Fruit fly (Drosophila melanogaster) whole organism, embryonic: ENCODE results near the gene niki.

ENCODE experiments used
- Atf3 ChIP-seq: fragments of 200-800 bp; sonication (Bioruptor generic); optimal IDR thresholded peaks from 3 replicates; lab custom pipeline; 2016; ENCODE audit warnings: missing biosample characterization, missing genetic modification characterization
- Atf6 ChIP-seq: fragments of 200-800 bp; sonication (Bioruptor generic); IDR thresholded peaks from 2 replicates; pipeline ENCODE4 v1.3.6; 2022; ENCODE audit warnings: missing biosample characterization, missing genetic modification characterization
- CG10321 ChIP-seq: fragments of 200-800 bp; sonication (Bioruptor generic); IDR thresholded peaks from 2 replicates; pipeline ENCODE4 v1.3.6; 2022; ENCODE audit warnings: missing biosample characterization, missing genetic modification characterization
- CG10431 ChIP-seq: fragments of 200-800 bp; sonication (Bioruptor generic); optimal IDR thresholded peaks from 3 replicates; lab custom pipeline; 2018; ENCODE audit warnings: missing biosample characterization, mild to moderate bottlenecking, missing genetic modification characterization
- CG12104 ChIP-seq: fragments of 200-800 bp; sonication (Bioruptor generic); optimal IDR thresholded peaks from 3 replicates; lab custom pipeline; 2016; ENCODE audit warnings: missing biosample characterization, missing genetic modification characterization
- CG13296 ChIP-seq: fragments of 200-800 bp; sonication (Bioruptor generic); optimal IDR thresholded peaks from 3 replicates; lab custom pipeline; 2018; ENCODE audit warnings: missing biosample characterization, mild to moderate bottlenecking, missing genetic modification characterization
- CG1602 ChIP-seq: fragments of 200-800 bp; sonication (Bioruptor generic); optimal IDR thresholded peaks from 3 replicates; lab custom pipeline; 2016; ENCODE audit warnings: missing biosample characterization, missing genetic modification characterization
- CG16813 ChIP-seq: fragments of 200-800 bp; sonication (Bioruptor generic); IDR thresholded peaks from 3 replicates; pipeline ENCODE4 v1.3.6; 2022; ENCODE audit warnings: missing biosample characterization, missing genetic modification characterization; ENCODE audit not compliant: partially characterized antibody
- CG17328 ChIP-seq: fragments of 200-800 bp; sonication (Bioruptor generic); IDR thresholded peaks from 2 replicates; pipeline ENCODE4 v1.3.6; 2022; ENCODE audit warnings: missing biosample characterization, missing genetic modification characterization
- CG17802 ChIP-seq: fragments of 200-800 bp; sonication (Bioruptor generic); optimal IDR thresholded peaks from 2 replicates; lab custom pipeline; 2018; ENCODE audit warnings: missing biosample characterization, mild to moderate bottlenecking, missing genetic modification characterization, moderate library complexity
- CG1792 ChIP-seq: fragments of 200-800 bp; sonication (Bioruptor generic); optimal IDR thresholded peaks from 2 replicates; lab custom pipeline; 2016; ENCODE audit warnings: missing biosample characterization, missing genetic modification characterization
- CG18011 ChIP-seq: fragments of 200-800 bp; sonication (Bioruptor generic); optimal IDR thresholded peaks from 2 replicates; lab custom pipeline; 2017; ENCODE audit warnings: missing biosample characterization, missing genetic modification characterization, mild to moderate bottlenecking, moderate library complexity, missing genotype
- CG2875 ChIP-seq: fragments of 200-800 bp; sonication (Bioruptor generic); optimal IDR thresholded peaks from 2 replicates; lab custom pipeline; 2017; ENCODE audit warnings: missing biosample characterization, mild to moderate bottlenecking, missing genetic modification characterization, missing genetic modification reagents
- CG42726 ChIP-seq: fragments of 200-800 bp; sonication (Bioruptor generic); IDR thresholded peaks from 2 replicates; pipeline ENCODE4 v1.3.6; 2022; ENCODE audit warnings: missing biosample characterization, missing genetic modification characterization; ENCODE audit not compliant: partially characterized antibody
- CG4617 ChIP-seq: fragments of 200-800 bp; sonication (Bioruptor generic); optimal IDR thresholded peaks from 3 replicates; lab custom pipeline; 2016; ENCODE audit warnings: missing biosample characterization, missing genetic modification characterization, borderline replicate concordance
- CG8478 ChIP-seq: fragments of >200 bp; optimal IDR thresholded peaks from 2 replicates; lab custom pipeline; 2018
- CG9609 ChIP-seq: fragments of 200-800 bp; sonication (Bioruptor generic); optimal IDR thresholded peaks from 3 replicates; lab custom pipeline; 2016; ENCODE audit warnings: missing biosample characterization, missing genetic modification characterization
- CG9797 ChIP-seq: fragments of 200-800 bp; sonication (Bioruptor generic); optimal IDR thresholded peaks from 3 replicates; lab custom pipeline; 2018; ENCODE audit warnings: missing biosample characterization, mild to moderate bottlenecking, missing genetic modification characterization
- CHES-1-like ChIP-seq: fragments of 200-800 bp; sonication (Bioruptor generic); optimal IDR thresholded peaks from 2 replicates; lab custom pipeline; 2016; ENCODE audit warnings: missing biosample characterization, missing genetic modification characterization
- D ChIP-seq, 2 experiments: fragments of 200-800 bp in 1 of 2; fragments of >200 bp in 1 of 2; sonication (Bioruptor generic) in 1 of 2; optimal IDR thresholded peaks; 2 replicates in 1 of 2; 3 replicates in 1 of 2; lab custom pipeline; 2017; ENCODE audit warnings: mild to moderate bottlenecking in 1 of 2, missing biosample characterization in 1 of 2, missing genetic modification characterization in 1 of 2, missing genetic modification reagents in 1 of 2
- Dp ChIP-seq: fragments of 200-800 bp; sonication (Bioruptor generic); optimal IDR thresholded peaks from 2 replicates; lab custom pipeline; 2018; ENCODE audit warnings: missing biosample characterization, mild to moderate bottlenecking, missing genetic modification characterization, moderate library complexity
- HHEX ChIP-seq: fragments of 200-800 bp; sonication (Bioruptor generic); optimal IDR thresholded peaks from 3 replicates; lab custom pipeline; 2017; ENCODE audit warnings: missing biosample characterization, mild to moderate bottlenecking, missing genetic modification characterization, missing genetic modification reagents
- Hmx ChIP-seq: fragments of 200-800 bp; sonication (Bioruptor generic); optimal IDR thresholded peaks from 2 replicates; lab custom pipeline; 2016; ENCODE audit warnings: missing biosample characterization, missing genetic modification characterization
- Hsf ChIP-seq: fragments of 200-800 bp; sonication (Bioruptor generic); optimal IDR thresholded peaks from 3 replicates; lab custom pipeline; 2016; ENCODE audit warnings: missing biosample characterization, missing genetic modification characterization
- NfI ChIP-seq: fragments of 200-800 bp; sonication (Bioruptor generic); optimal IDR thresholded peaks from 3 replicates; lab custom pipeline; 2018; ENCODE audit warnings: missing biosample characterization, mild to moderate bottlenecking, missing genetic modification characterization, moderate library complexity
- Tbp ChIP-seq: fragments of >200 bp; optimal IDR thresholded peaks from 2 replicates; lab custom pipeline; 2018; ENCODE audit warnings: missing biosample characterization, missing genetic modification characterization
- Xrp1 ChIP-seq: fragments of 200-800 bp; sonication (Bioruptor generic); IDR thresholded peaks from 2 replicates; pipeline ENCODE4 v1.3.6; 2022; ENCODE audit warnings: missing biosample characterization, missing genetic modification characterization
- ac ChIP-seq: fragments of 200-800 bp; sonication (Bioruptor generic); optimal IDR thresholded peaks from 3 replicates; lab custom pipeline; 2017; ENCODE audit warnings: missing biosample characterization, mild to moderate bottlenecking, missing genetic modification characterization
- aop ChIP-seq: fragments of 200-800 bp; sonication (Bioruptor generic); IDR thresholded peaks from 2 replicates; pipeline ENCODE4 v1.3.6; 2022; ENCODE audit warnings: missing biosample characterization, missing genetic modification characterization
- chif ChIP-seq, 2 experiments: fragments of 200-800 bp; sonication (Bioruptor generic); optimal IDR thresholded peaks; 3 replicates each; lab custom pipeline; 2016; ENCODE audit warnings: missing biosample characterization in 2 of 2, missing genetic modification characterization in 2 of 2
- chm ChIP-seq: fragments of 200-800 bp; sonication (Bioruptor generic); IDR thresholded peaks from 2 replicates; pipeline ENCODE4 v1.3.6; 2022; ENCODE audit warnings: missing biosample characterization, missing genetic modification characterization
- dan ChIP-seq: fragments of 200-800 bp; sonication (Bioruptor generic); IDR thresholded peaks from 2 replicates; pipeline ENCODE4 v1.3.6; 2022; ENCODE audit warnings: missing biosample characterization, missing genetic modification characterization
- dysf ChIP-seq: fragments of 200-800 bp; sonication (Bioruptor generic); IDR thresholded peaks from 3 replicates; pipeline ENCODE4 v1.3.6; 2022; ENCODE audit warnings: missing biosample characterization, missing genetic modification characterization
- eve ChIP-seq, 2 experiments: fragments of >200 bp; optimal IDR thresholded peaks; 2 replicates each; lab custom pipeline; 2017; ENCODE audit warnings: missing biosample characterization in 2 of 2, missing genetic modification characterization in 2 of 2
- ftz-f1 ChIP-seq: fragments of 200-800 bp; sonication (Bioruptor generic); optimal IDR thresholded peaks from 2 replicates; lab custom pipeline; 2016; ENCODE audit warnings: missing biosample characterization, missing genetic modification characterization
- inv ChIP-seq: fragments of 200-800 bp; sonication (Bioruptor generic); IDR thresholded peaks from 2 replicates; pipeline ENCODE4 v1.3.6; 2022; ENCODE audit warnings: missing biosample characterization, missing genetic modification characterization; ENCODE audit not compliant: partially characterized antibody
- jumu ChIP-seq: fragments of 200-800 bp; sonication (Bioruptor generic); optimal IDR thresholded peaks from 3 replicates; lab custom pipeline; 2016; ENCODE audit warnings: missing biosample characterization, missing genetic modification characterization
- lilli ChIP-seq: fragments of 200-800 bp; sonication (Bioruptor generic); optimal IDR thresholded peaks from 3 replicates; lab custom pipeline; 2016; ENCODE audit warnings: missing biosample characterization, missing genetic modification characterization
- mld ChIP-seq: fragments of 200-800 bp; sonication (Bioruptor generic); IDR thresholded peaks from 3 replicates; pipeline ENCODE4 v1.3.6; 2022; ENCODE audit warnings: missing biosample characterization, missing genetic modification characterization; ENCODE audit not compliant: partially characterized antibody
- nmo ChIP-seq: fragments of 200-800 bp; sonication (Bioruptor generic); optimal IDR thresholded peaks from 2 replicates; lab custom pipeline; 2018; ENCODE audit warnings: missing biosample characterization, mild to moderate bottlenecking, missing genetic modification characterization, moderate library complexity
- pan ChIP-seq, 4 experiments: fragments of >200 bp in 3 of 4; fragments of 200-800 bp in 1 of 4; sonication (Bioruptor generic) in 1 of 4; optimal IDR thresholded peaks in 3 of 4; IDR thresholded peaks in 1 of 4; 2 replicates each; pipeline versions ENCODE4 v1.3.6 to Lab custom; 2017 to 2022; ENCODE audit warnings: missing biosample characterization in 2 of 4, missing genetic modification characterization in 2 of 4, mixed read lengths in 1 of 4
- sens-2 ChIP-seq: fragments of 200-800 bp; sonication (Bioruptor generic); IDR thresholded peaks from 2 replicates; pipeline ENCODE4 v1.3.6; 2022; ENCODE audit warnings: missing biosample characterization, missing genetic modification characterization
- slou ChIP-seq: fragments of 200-800 bp; sonication (Bioruptor generic); optimal IDR thresholded peaks from 3 replicates; lab custom pipeline; 2016; ENCODE audit warnings: missing biosample characterization, missing genetic modification characterization
- stc ChIP-seq: fragments of 200-800 bp; sonication (Bioruptor generic); IDR thresholded peaks from 2 replicates; pipeline ENCODE4 v1.3.6; 2022; ENCODE audit warnings: missing biosample characterization, missing genetic modification characterization
- tup ChIP-seq: fragments of 200-800 bp; sonication (Bioruptor generic); optimal IDR thresholded peaks from 2 replicates; lab custom pipeline; 2016; ENCODE audit warnings: missing biosample characterization, mild to moderate bottlenecking, missing genetic modification characterization, moderate library complexity
- zen2 ChIP-seq: fragments of 200-800 bp; sonication (Bioruptor generic); IDR thresholded peaks from 3 replicates; pipeline ENCODE4 v1.3.6; 2022; ENCODE audit warnings: missing biosample characterization, missing genetic modification characterization; ENCODE audit not compliant: partially characterized antibody
- zf30C ChIP-seq: fragments of 200-800 bp; sonication (Bioruptor generic); optimal IDR thresholded peaks from 3 replicates; lab custom pipeline; 2018; ENCODE audit warnings: missing biosample characterization, mild to moderate bottlenecking, missing genetic modification characterization

niki gene

dm6 chr3R:24810844-24811625, 14.4 kb downstream of the niki start (continued):
- TF ChIP-seq CHES-1-like (GFP tag; lab: Kevin White, UChicago) (peak; percentile 82), CG42726 (GFP tag; lab: Robert Waterston, UW) (no peak), ftz-f1 (GFP tag; lab: Kevin White, UChicago) (peak; percentile 40), chif (GFP tag; optimal IDR thresholded peaks at IDR 0.05; lab: Kevin White, UChicago) (peak; percentile 75 to 82), nmo (GFP tag; lab: Kevin White, UChicago) (peak; percentile 88), CG9797 (GFP tag; lab: Kevin White, UChicago) (no peak), zen2 (GFP tag; lab: Robert Waterston, UW) (no peak), CG12104 (GFP tag; lab: Kevin White, UChicago) (peak; percentile 76), CG18011 (GFP tag; lab: Kevin White, UChicago) (peak; percentile 67), CG4617 (GFP tag; lab: Kevin White, UChicago) (peak; percentile 36), CG2875 (GFP tag; lab: Kevin White, UChicago) (peak; percentile 77), CG16813 (no peak), Atf3 (peak; percentile 76), dan (GFP tag; lab: Robert Waterston, UW) (peak; percentile 6; the same call in 1 of the 2 replicates), CG10431 (GFP tag; lab: Kevin White, UChicago) (peak; percentile 54), slou (GFP tag; lab: Kevin White, UChicago) (peak; percentile 47), ac (GFP tag; lab: Kevin White, UChicago) (peak; percentile 30), Hsf (GFP tag; lab: Kevin White, UChicago) (peak; percentile 88), tup (peak; percentile 80), aop (GFP tag; lab: Robert Waterston, UW) (peak; percentile 79; the same call in 1 of the 2 replicates), eve (GFP tag; optimal IDR thresholded peaks at IDR 0.05; lab: Kevin White, UChicago) (no peak), jumu (peak; percentile 77), D (optimal IDR thresholded peaks at IDR 0.05; lab: Kevin White, UChicago) (no peak), D (GFP tag; optimal IDR thresholded peaks at IDR 0.05; lab: Kevin White, UChicago) (peak; percentile 68), stc (GFP tag; lab: Robert Waterston, UW) (peak; percentile 85), CG13296 (peak; percentile 91), CG9609 (GFP tag; lab: Kevin White, UChicago) (peak; percentile 84), sens-2 (GFP tag; lab: Robert Waterston, UW) (peak; percentile 71; the same call in 1 of the 2 replicates), pan (optimal IDR thresholded peaks at IDR 0.05; lab: Kevin White, UChicago) (no peak), pan (GFP tag; optimal IDR thresholded peaks at IDR 0.05 in 1 of 2, IDR thresholded peaks at IDR 0.05 in 1 of 2) (peak in 1 of 2 experiments; percentile 93), NfI (peak; percentile 93), CG1792 (peak; percentile 81), CG8478 (lab: Kevin White, UChicago) (no peak), lilli (GFP tag; lab: Kevin White, UChicago) (peak; percentile 92), Tbp (GFP tag; lab: Kevin White, UChicago) (no peak), zf30C (GFP tag; lab: Kevin White, UChicago) (no peak), CG17802 (peak; percentile 67), mld (GFP tag; lab: Robert Waterston, UW) (0 out of 3 replicates have a peak, but pooled peaks have one; percentile 20), Xrp1 (GFP tag; lab: Robert Waterston, UW) (peak; percentile 90), dysf (GFP tag; lab: Robert Waterston, UW) (peak; percentile 93), CG17328 (GFP tag; lab: Robert Waterston, UW) (peak; percentile 86), CG10321 (GFP tag; lab: Robert Waterston, UW) (peak; percentile 55; the same call in 1 of the 2 replicates), chm (peak; percentile 90), HHEX (peak; percentile 90), Atf6 (GFP tag; lab: Robert Waterston, UW) (peak; percentile 94), inv (GFP tag; lab: Robert Waterston, UW) (no peak), CG1602 (GFP tag; lab: Kevin White, UChicago) (peak; percentile 70), Hmx (GFP tag; lab: Kevin White, UChicago) (peak; percentile 3), Dp (GFP tag; lab: Kevin White, UChicago) (peak; percentile 2)
